Fruit fly (Drosophila melanogaster) whole organism, embryonic: ENCODE data around the gene Pak.

Experiments
- CG11247 ChIP-seq: fragments of 200-800 bp; sonication (Bioruptor generic); IDR thresholded peaks from 2 replicates; pipeline ENCODE4 v1.3.6; 2022; ENCODE audit warnings: missing biosample characterization, missing genetic modification characterization
- CG11504 ChIP-seq: fragments of 200-800 bp; sonication (Bioruptor generic); optimal IDR thresholded peaks from 3 replicates; lab custom pipeline; 2019; ENCODE audit warnings: missing biosample characterization, mild to moderate bottlenecking, missing genetic modification characterization, moderate library complexity
- CG12219 ChIP-seq: fragments of 200-800 bp; sonication (Bioruptor generic); optimal IDR thresholded peaks from 3 replicates; lab custom pipeline; 2018; ENCODE audit warnings: missing biosample characterization, mild to moderate bottlenecking, missing genetic modification characterization
- CG12659 ChIP-seq: fragments of 200-800 bp; sonication (Bioruptor generic); optimal IDR thresholded peaks from 3 replicates; lab custom pipeline; 2017; ENCODE audit warnings: mild to moderate bottlenecking, missing biosample characterization, missing genetic modification reagents, missing genetic modification characterization
- CG13424 ChIP-seq: fragments of 200-800 bp; sonication (Bioruptor generic); optimal IDR thresholded peaks from 2 replicates; lab custom pipeline; 2019; ENCODE audit warnings: missing biosample characterization, mild to moderate bottlenecking, missing genetic modification characterization, moderate library complexity
- CG14014 ChIP-seq: fragments of 200-800 bp; sonication (Bioruptor generic); IDR thresholded peaks from 2 replicates; pipeline ENCODE4 v1.3.6; 2022; ENCODE audit warnings: missing biosample characterization, missing genetic modification characterization
- CG14050 ChIP-seq: fragments of 200-800 bp; sonication (Bioruptor generic); IDR thresholded peaks from 3 replicates; pipeline ENCODE4 v1.3.6; 2022; ENCODE audit warnings: missing biosample characterization, missing genetic modification characterization
- CG14710 ChIP-seq: fragments of 200-800 bp; sonication (Bioruptor generic); optimal IDR thresholded peaks from 3 replicates; lab custom pipeline; 2019; ENCODE audit warnings: missing biosample characterization, mild to moderate bottlenecking, missing genetic modification characterization, moderate library complexity
- CG15269 ChIP-seq: fragments of 200-800 bp; sonication (Bioruptor generic); optimal IDR thresholded peaks from 2 replicates; lab custom pipeline; 2018; ENCODE audit warnings: missing biosample characterization, mild to moderate bottlenecking, missing genetic modification characterization, moderate library complexity
- CG17385 ChIP-seq: fragments of 200-800 bp; sonication (Bioruptor generic); optimal IDR thresholded peaks from 3 replicates; lab custom pipeline; 2018; ENCODE audit warnings: missing biosample characterization, mild to moderate bottlenecking, missing genetic modification characterization
- CG2199 ChIP-seq: fragments of 200-800 bp; sonication (Bioruptor generic); IDR thresholded peaks from 3 replicates; pipeline ENCODE4 v1.3.6; 2022; ENCODE audit warnings: missing biosample characterization, missing genetic modification characterization
- CG32767 ChIP-seq: fragments of 200-800 bp; sonication (Bioruptor generic); IDR thresholded peaks from 2 replicates; pipeline ENCODE4 v1.3.6; 2022; ENCODE audit warnings: missing biosample characterization, missing genetic modification characterization
- CG34224 ChIP-seq: fragments of 200-800 bp; sonication (Bioruptor generic); IDR thresholded peaks from 3 replicates; pipeline ENCODE4 v1.3.6; 2022; ENCODE audit warnings: missing biosample characterization, missing genetic modification characterization; ENCODE audit not compliant: partially characterized antibody
- CG34422 ChIP-seq: fragments of 200-800 bp; sonication (Bioruptor generic); IDR thresholded peaks from 3 replicates; pipeline ENCODE4 v1.3.6; 2022; ENCODE audit warnings: missing biosample characterization, missing genetic modification characterization
- CG4328 ChIP-seq: fragments of 200-800 bp; sonication (Bioruptor generic); optimal IDR thresholded peaks from 3 replicates; lab custom pipeline; 2017; ENCODE audit warnings: missing biosample characterization, missing genetic modification reagents, missing genetic modification characterization
- CG4707 ChIP-seq: fragments of 200-800 bp; sonication (Bioruptor generic); optimal IDR thresholded peaks from 2 replicates; lab custom pipeline; 2018; ENCODE audit warnings: missing biosample characterization, mild to moderate bottlenecking, missing genetic modification characterization, moderate library complexity
- CG4854 ChIP-seq: fragments of 200-800 bp; sonication (Bioruptor generic); optimal IDR thresholded peaks from 2 replicates; lab custom pipeline; 2016; ENCODE audit warnings: missing biosample characterization, missing genetic modification characterization, inconsistent platforms
- CG6683 ChIP-seq: fragments of 200-800 bp; sonication (Bioruptor generic); optimal IDR thresholded peaks from 2 replicates; lab custom pipeline; 2017; ENCODE audit warnings: missing biosample characterization, mild to moderate bottlenecking, missing genetic modification characterization, missing genetic modification reagents
- CG7271 ChIP-seq: fragments of 200-800 bp; sonication (Bioruptor generic); optimal IDR thresholded peaks from 2 replicates; lab custom pipeline; 2018; ENCODE audit warnings: missing biosample characterization, mild to moderate bottlenecking, missing genetic modification characterization, moderate library complexity
- CG7745 ChIP-seq: fragments of 200-800 bp; sonication (Bioruptor generic); optimal IDR thresholded peaks from 2 replicates; lab custom pipeline; 2018; ENCODE audit warnings: missing biosample characterization, mild to moderate bottlenecking, missing genetic modification characterization, moderate library complexity
- CG8924 ChIP-seq: fragments of 200-800 bp; optimal IDR thresholded peaks from 3 replicates; lab custom pipeline; 2019; ENCODE audit warnings: missing biosample characterization, mild to moderate bottlenecking, missing genetic modification characterization, moderate library complexity
- CG9932 ChIP-seq: fragments of 200-800 bp; sonication (Bioruptor generic); IDR thresholded peaks from 2 replicates; pipeline ENCODE4 v1.3.6; 2022; ENCODE audit warnings: missing biosample characterization, missing genetic modification characterization
- Eip74EF ChIP-seq, 2 experiments: fragments of 200-800 bp in 1 of 2; fragments of >200 bp in 1 of 2; sonication (Bioruptor generic) in 1 of 2; optimal IDR thresholded peaks; 2 replicates each; lab custom pipeline; 2017 to 2019; ENCODE audit warnings: missing biosample characterization in 2 of 2, missing genetic modification characterization in 2 of 2, mild to moderate bottlenecking in 1 of 2, moderate library complexity in 1 of 2
- H2.0 ChIP-seq: fragments of 200-800 bp; sonication (Bioruptor generic); IDR thresholded peaks from 2 replicates; pipeline ENCODE4 v1.3.6; 2022; ENCODE audit warnings: missing biosample characterization, missing genetic modification characterization
- HLH54F ChIP-seq: fragments of 200-800 bp; sonication (Bioruptor generic); optimal IDR thresholded peaks from 3 replicates; lab custom pipeline; 2016; ENCODE audit warnings: missing biosample characterization, missing genetic modification characterization
- Hr39 ChIP-seq: fragments of >200 bp; optimal IDR thresholded peaks from 2 replicates; lab custom pipeline; 2017
- Med ChIP-seq: fragments of 200-800 bp; sonication (Bioruptor generic); peaks from one replicate; lab custom pipeline; 2016; ENCODE audit warnings: missing biosample characterization, missing genetic modification characterization, mild to moderate bottlenecking, inconsistent platforms, moderate library complexity
- NC2α ChIP-seq: fragments of 200-800 bp; sonication (Bioruptor generic); optimal IDR thresholded peaks from 2 replicates; lab custom pipeline; 2016; ENCODE audit warnings: missing biosample characterization, missing genetic modification characterization
- Rfx ChIP-seq: fragments of 200-800 bp; sonication (Bioruptor generic); IDR thresholded peaks from 2 replicates; pipeline ENCODE4 v1.3.6; 2022; ENCODE audit warnings: missing biosample characterization, missing genetic modification characterization
- Scr ChIP-seq: fragments of 200-800 bp; sonication (Bioruptor generic); IDR thresholded peaks from 2 replicates; pipeline ENCODE4 v1.3.6; 2022; ENCODE audit warnings: missing biosample characterization, missing genetic modification characterization; ENCODE audit not compliant: partially characterized antibody
- Taf1 ChIP-seq: fragments of 200-800 bp; sonication (Bioruptor generic); IDR thresholded peaks from 2 replicates; pipeline ENCODE4 v1.3.6; 2022; ENCODE audit warnings: missing biosample characterization, missing genetic modification characterization
- Xrp1 ChIP-seq: fragments of 200-800 bp; sonication (Bioruptor generic); IDR thresholded peaks from 2 replicates; pipeline ENCODE4 v1.3.6; 2022; ENCODE audit warnings: missing biosample characterization, missing genetic modification characterization
- br ChIP-seq: fragments of >200 bp; optimal IDR thresholded peaks from 2 replicates; lab custom pipeline; 2017
- bsh ChIP-seq, 2 experiments: fragments of 200-800 bp; sonication (Bioruptor generic); optimal IDR thresholded peaks; 2 replicates each; lab custom pipeline; 2017 to 2018; ENCODE audit warnings: mild to moderate bottlenecking in 2 of 2, missing biosample characterization in 2 of 2, missing genetic modification characterization in 2 of 2, moderate library complexity in 1 of 2
- cg ChIP-seq: fragments of 200-800 bp; sonication (Bioruptor generic); optimal IDR thresholded peaks from 3 replicates; lab custom pipeline; 2019; ENCODE audit warnings: missing biosample characterization, mild to moderate bottlenecking, missing genetic modification characterization, moderate library complexity
- crol ChIP-seq: fragments of 200-800 bp; sonication (Bioruptor generic); IDR thresholded peaks from 2 replicates; pipeline ENCODE4 v1.3.6; 2022; ENCODE audit warnings: missing biosample characterization, missing genetic modification characterization
- ftz-f1 ChIP-seq: fragments of 200-800 bp; sonication (Bioruptor generic); optimal IDR thresholded peaks from 2 replicates; lab custom pipeline; 2016; ENCODE audit warnings: missing biosample characterization, missing genetic modification characterization
- gce ChIP-seq: fragments of 200-800 bp; sonication (Bioruptor generic); IDR thresholded peaks from 3 replicates; pipeline ENCODE4 v1.3.6; 2022; ENCODE audit warnings: missing biosample characterization, missing genetic modification characterization
- nerfin-1 ChIP-seq: fragments of 200-800 bp; sonication (Bioruptor generic); optimal IDR thresholded peaks from 3 replicates; lab custom pipeline; 2019; ENCODE audit warnings: missing biosample characterization, mild to moderate bottlenecking, missing genetic modification characterization, moderate library complexity
- pros ChIP-seq: fragments of 200-800 bp; sonication (Bioruptor generic); optimal IDR thresholded peaks from 3 replicates; lab custom pipeline; 2019; ENCODE audit warnings: missing biosample characterization, mild to moderate bottlenecking, missing genetic modification characterization, moderate library complexity
- sob ChIP-seq: fragments of 200-800 bp; sonication (Bioruptor generic); IDR thresholded peaks from 2 replicates; pipeline ENCODE4 v1.3.6; 2022; ENCODE audit warnings: missing biosample characterization, missing genetic modification characterization
- sqz ChIP-seq: fragments of 200-800 bp; sonication (Bioruptor generic); optimal IDR thresholded peaks from 3 replicates; lab custom pipeline; 2018; ENCODE audit warnings: missing biosample characterization, mild to moderate bottlenecking, missing genetic modification characterization
- sr ChIP-seq: fragments of 200-800 bp; sonication (Bioruptor generic); IDR thresholded peaks from 3 replicates; pipeline ENCODE4 v1.3.6; 2022; ENCODE audit warnings: missing biosample characterization, missing genetic modification characterization
- sug ChIP-seq: fragments of 200-800 bp; optimal IDR thresholded peaks from 2 replicates; lab custom pipeline; 2019; ENCODE audit warnings: missing biosample characterization, mild to moderate bottlenecking, missing genetic modification characterization, moderate library complexity
- unpg ChIP-seq: fragments of 200-800 bp; sonication (Bioruptor generic); optimal IDR thresholded peaks from 3 replicates; lab custom pipeline; 2018; ENCODE audit warnings: missing biosample characterization, mild to moderate bottlenecking, missing genetic modification characterization, moderate library complexity
- wdn ChIP-seq: fragments of 200-800 bp; sonication (Bioruptor generic); IDR thresholded peaks from 2 replicates; pipeline ENCODE4 v1.3.6; 2022; ENCODE audit warnings: missing biosample characterization, missing genetic modification characterization
- wek ChIP-seq: fragments of 200-800 bp; sonication (Bioruptor generic); optimal IDR thresholded peaks from 3 replicates; lab custom pipeline; 2018; ENCODE audit warnings: missing biosample characterization, mild to moderate bottlenecking, missing genetic modification characterization, moderate library complexity
- zfh2 ChIP-seq: fragments of 200-800 bp; sonication (Bioruptor generic); optimal IDR thresholded peaks from 2 replicates; lab custom pipeline; 2016; ENCODE audit warnings: missing biosample characterization, missing genetic modification characterization

Pak gene

DNA sequence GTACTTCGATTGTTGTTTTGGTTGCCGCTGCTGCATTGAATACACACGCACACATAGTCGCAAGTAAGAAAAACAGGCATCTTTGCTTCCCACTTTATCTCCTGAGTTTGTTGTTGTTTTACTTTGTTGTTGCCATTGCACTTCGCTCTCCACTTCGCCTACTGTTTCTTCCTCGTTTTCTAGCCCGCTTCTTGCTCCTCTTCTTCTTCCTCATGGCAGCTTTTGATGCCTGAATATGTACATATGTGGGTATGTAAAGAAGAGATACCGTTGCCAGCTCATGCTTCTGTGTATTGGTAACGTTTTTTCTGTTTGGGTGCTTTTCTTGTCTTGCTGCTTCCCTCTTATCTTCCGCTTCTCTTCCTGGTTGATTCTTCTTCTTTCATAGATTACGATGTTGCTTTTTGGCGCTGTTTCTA, 58.5 kb downstream of the Pak start (continued):
- TF ChIP-seq wdn (GFP tag; lab: Robert Waterston, UW) (no peak), CG34224 (no peak), CG2199 (GFP tag; lab: Robert Waterston, UW) (peak; percentile 66; the same call in 1 of the 3 replicates), sr (GFP tag; lab: Robert Waterston, UW) (peak; percentile 51; the same call in 2 of the 3 replicates), nerfin-1 (tag; lab: Kevin White, UChicago) (peak; percentile 6), bsh (GFP tag; optimal IDR thresholded peaks at IDR 0.05; lab: Kevin White, UChicago) (peak in 1 of 2 experiments; percentile 26), CG12219 (GFP tag; lab: Kevin White, UChicago) (peak; percentile 16), sob (GFP tag; lab: Robert Waterston, UW) (peak; percentile 16; the same call in 1 of the 2 replicates), Eip74EF (GFP tag; optimal IDR thresholded peaks at IDR 0.05; lab: Kevin White, UChicago) (peak in 1 of 2 experiments; percentile 54), CG7271 (tag; lab: Kevin White, UChicago) (no peak), Xrp1 (peak; percentile 18; the same call in 1 of the 2 replicates), CG4707 (GFP tag; lab: Kevin White, UChicago) (peak; percentile 34), CG32767 (GFP tag; lab: Robert Waterston, UW) (no peak; the same call in 1 of the 2 replicates), ftz-f1 (GFP tag; lab: Kevin White, UChicago) (no peak), CG13424 (tag; lab: Kevin White, UChicago) (peak; percentile 9), crol (GFP tag; lab: Robert Waterston, UW) (peak; percentile 63), CG34422 (GFP tag; lab: Robert Waterston, UW) (0 out of 3 replicates have a peak, but pooled peaks have one; percentile 12), Med (GFP tag; lab: Kevin White, UChicago) (peak; percentile 26), CG8924 (peak; percentile 21), gce (0 out of 3 replicates have a peak, but pooled peaks have one; percentile 29), H2.0 (GFP tag; lab: Robert Waterston, UW) (no peak), sqz (GFP tag; lab: Kevin White, UChicago) (peak; percentile 54), sug (tag; lab: Kevin White, UChicago) (peak; percentile 26), CG17385 (GFP tag; lab: Kevin White, UChicago) (peak; percentile 89), cg (GFP tag; lab: Kevin White, UChicago) (peak; percentile 66), CG7745 (tag; lab: Kevin White, UChicago) (peak; percentile 23), pros (GFP tag; lab: Kevin White, UChicago) (peak; percentile 59), CG14014 (GFP tag; lab: Robert Waterston, UW) (0 out of 2 replicates have a peak, but pooled peaks have one; percentile 11)
- TF ChIP-seq, all 482 proteins: peak for 54

dm6 chr3R:6410412-6411225, 59.9 kb downstream of the Pak start:
- peak; percentile 89 for TF ChIP-seq CG15269 (tag; lab: Kevin White, UChicago)
- peak; percentile 46; the same call in 1 of the 3 replicates for TF ChIP-seq CG14050
- no peak for TF ChIP-seq br (lab: Kevin White, UChicago)
- peak; percentile 82 for TF ChIP-seq zfh2
- no peak for TF ChIP-seq Taf1 (GFP tag; lab: Robert Waterston, UW)
- no peak for TF ChIP-seq Hr39 (lab: Kevin White, UChicago)
- TF ChIP-seq CG11247 (GFP tag; lab: Robert Waterston, UW) = peak; percentile 48
- TF ChIP-seq HLH54F (GFP tag; lab: Kevin White, UChicago) = peak; percentile 81
- TF ChIP-seq CG9932 (GFP tag; lab: Robert Waterston, UW) = peak; percentile 70
- TF ChIP-seq Scr (GFP tag; lab: Robert Waterston, UW) = no peak
- TF ChIP-seq CG4854 (GFP tag; lab: Kevin White, UChicago) = peak; percentile 84
- peak; percentile 94 for TF ChIP-seq CG11504 (tag; lab: Kevin White, UChicago)
- TF ChIP-seq CG6683 = peak; percentile 80
- TF ChIP-seq CG12659 = peak; percentile 94
- no peak for TF ChIP-seq wek
- peak; percentile 74 for TF ChIP-seq unpg (GFP tag; lab: Kevin White, UChicago)
- peak; percentile 72 for TF ChIP-seq CG4328 (GFP tag; lab: Kevin White, UChicago)
- peak; percentile 9 for TF ChIP-seq NC2α (GFP tag; lab: Kevin White, UChicago)
- peak; percentile 42 for TF ChIP-seq CG7271 (tag; lab: Kevin White, UChicago)
- peak; percentile 63 for TF ChIP-seq Rfx (GFP tag; lab: Robert Waterston, UW)
- peak; percentile 88 for TF ChIP-seq CG14710 (tag; lab: Kevin White, UChicago)
